Worm (Caenorhabditis elegans) whole organism, L1 larva: Measurements from ENCODE around the gene C11G6.2.

Experiments used
- aly-2 ChIP-seq: fragments of 150-350 bp; optimal IDR thresholded peaks from 2 replicates; lab custom pipeline; 2014; ENCODE audit warnings: missing biosample characterization, missing genetic modification characterization
- ama-1 ChIP-seq: fragments of 150-350 bp; optimal IDR thresholded peaks from 2 replicates; lab custom pipeline; 2014
- ceh-82 ChIP-seq, 3 experiments: fragments of 150-350 bp in 1 of 3; sonication (generic microtip) in 2 of 3; optimal IDR thresholded peaks; 2 replicates each; lab custom pipeline; 2014 to 2017; ENCODE audit warnings: missing biosample characterization in 3 of 3, missing genetic modification characterization in 3 of 3
- elt-2 ChIP-seq: sonication (generic microtip); optimal IDR thresholded peaks from 2 replicates; lab custom pipeline; 2016; ENCODE audit warnings: missing genetic modification characterization, mild to moderate bottlenecking, inconsistent platforms, missing compliant biosample characterization, missing genetic modification reagents
- nhr-20 ChIP-seq: sonication (generic microtip); optimal IDR thresholded peaks from 2 replicates; lab custom pipeline; 2016; ENCODE audit warnings: mild to moderate bottlenecking, missing genetic modification characterization, missing compliant biosample characterization
- nhr-28 ChIP-seq: fragments of 150-350 bp; optimal IDR thresholded peaks from 2 replicates; lab custom pipeline; 2014; ENCODE audit warnings: missing biosample characterization, missing genetic modification characterization
- nhr-76 ChIP-seq: sonication (generic microtip); optimal IDR thresholded peaks from 2 replicates; lab custom pipeline; 2017; ENCODE audit warnings: missing biosample characterization, missing genetic modification characterization
- nhr-85 ChIP-seq: sonication (generic microtip); peaks from one replicate; lab custom pipeline; 2016; ENCODE audit warnings: missing genetic modification characterization, inconsistent platforms, missing compliant biosample characterization
- nhr-90 ChIP-seq: sonication (generic microtip); optimal IDR thresholded peaks from 2 replicates; lab custom pipeline; 2016; ENCODE audit warnings: mild to moderate bottlenecking, missing genetic modification characterization, missing compliant biosample characterization; ENCODE audit not compliant: poor library complexity
- skn-1 ChIP-seq: fragments of 150-350 bp; optimal IDR thresholded peaks from 2 replicates; lab custom pipeline; 2014; ENCODE audit warnings: missing biosample characterization, missing genetic modification characterization
- tbx-2 ChIP-seq: sonication (generic microtip); optimal IDR thresholded peaks from 2 replicates; lab custom pipeline; 2016; ENCODE audit warnings: missing genetic modification characterization, missing compliant biosample characterization

ce11 chrX:16321327-16321726 lies 7.1 kb upstream of the C11G6.2 start:
- no peak for TF ChIP-seq nhr-85
- no peak for TF ChIP-seq tbx-2
- no peak for TF ChIP-seq aly-2
- no peak for TF ChIP-seq nhr-76
- no peak for TF ChIP-seq ceh-82 (tag; optimal IDR thresholded peaks at IDR 0.05; lab: Kevin White, UChicago)
- TF ChIP-seq nhr-20 (tag; lab: Kevin White, UChicago), result no peak
- TF ChIP-seq skn-1, result no peak
- TF ChIP-seq elt-2 (tag; lab: Kevin White, UChicago), result no peak
- TF ChIP-seq ama-1 (lab: Kevin White, UChicago), result no peak
- TF ChIP-seq nhr-28 (tag; lab: Kevin White, UChicago), result no peak
- TF ChIP-seq nhr-90 (tag; lab: Kevin White, UChicago), result no peak
